Worm (Caenorhabditis elegans) whole organism, midembryonic: ENCODE results near the gene tre-4.

ENCODE experiments used
- T22C8.4 ChIP-seq: fragments of 200-800 bp; sonication (Bioruptor generic); IDR thresholded peaks from 2 replicates; pipeline ENCODE4 v1.3.6; 2022; ENCODE audit warnings: missing genetic modification characterization, missing compliant biosample characterization
- cog-1 ChIP-seq: sonication (generic microtip); optimal IDR thresholded peaks from 2 replicates; lab custom pipeline; 2016; ENCODE audit warnings: missing genetic modification characterization, missing compliant biosample characterization
- flt-1 ChIP-seq: fragments of 200-800 bp; sonication (Bioruptor generic); IDR thresholded peaks from 2 replicates; pipeline ENCODE4 v1.3.6; 2022; ENCODE audit warnings: missing genetic modification characterization, missing compliant biosample characterization
- klf-2 ChIP-seq: fragments of 200-800 bp; sonication (Bioruptor generic); conservative IDR thresholded peaks from 2 replicates; pipeline ENCODE4 v1.3.6; 2022; ENCODE audit warnings: missing genetic modification reagents, missing genetic modification characterization, missing compliant biosample characterization
- med-1 ChIP-seq: sonication (generic microtip); optimal IDR thresholded peaks from 2 replicates; lab custom pipeline; 2017; ENCODE audit warnings: missing genetic modification characterization, mild to moderate bottlenecking, missing compliant biosample characterization, antibody characterized with exemption, missing genetic modification reagents; ENCODE audit not compliant: insufficient read depth
- ref-1 ChIP-seq: fragments of 200-800 bp; sonication (Bioruptor generic); conservative IDR thresholded peaks from 2 replicates; pipeline ENCODE4 v1.3.6; 2022; ENCODE audit warnings: missing genetic modification reagents, missing genetic modification characterization, missing compliant biosample characterization
- tab-1 ChIP-seq: fragments of 200-800 bp; sonication (Bioruptor generic); IDR thresholded peaks from 2 replicates; pipeline ENCODE4 v1.3.6; 2022; ENCODE audit warnings: missing genetic modification characterization, missing compliant biosample characterization
- ztf-23 ChIP-seq: fragments of 200-800 bp; sonication (Bioruptor generic); IDR thresholded peaks from 2 replicates; pipeline ENCODE4 v1.3.6; 2022; ENCODE audit warnings: missing genetic modification reagents, missing genetic modification characterization, missing compliant biosample characterization
- ztf-29 ChIP-seq: fragments of 200-800 bp; sonication (Bioruptor generic); IDR thresholded peaks from 2 replicates; pipeline ENCODE4 v1.3.6; 2022; ENCODE audit warnings: missing genetic modification reagents, missing genetic modification characterization, missing compliant biosample characterization

The tre-4 gene

ce11 chrX:13448665-13449099 is 23.3 kb upstream of the tre-4 start:
- TF ChIP-seq ztf-23 (GFP tag; lab: Robert Waterston, UW), result peak; percentile 92
- peak; percentile 73 for TF ChIP-seq ztf-29
- TF ChIP-seq ref-1, result peak; percentile 68
- peak; percentile 55 for TF ChIP-seq cog-1 (tag; lab: Kevin White, UChicago)
- TF ChIP-seq T22C8.4, result peak; percentile 74
- TF ChIP-seq klf-2 (GFP tag; lab: Robert Waterston, UW), result 0 out of 2 replicates have a peak, but pooled peaks have one; percentile 47
- TF ChIP-seq tab-1 (GFP tag; lab: Robert Waterston, UW), result peak; percentile 87
- TF ChIP-seq flt-1, result peak; percentile 83

DNA sequence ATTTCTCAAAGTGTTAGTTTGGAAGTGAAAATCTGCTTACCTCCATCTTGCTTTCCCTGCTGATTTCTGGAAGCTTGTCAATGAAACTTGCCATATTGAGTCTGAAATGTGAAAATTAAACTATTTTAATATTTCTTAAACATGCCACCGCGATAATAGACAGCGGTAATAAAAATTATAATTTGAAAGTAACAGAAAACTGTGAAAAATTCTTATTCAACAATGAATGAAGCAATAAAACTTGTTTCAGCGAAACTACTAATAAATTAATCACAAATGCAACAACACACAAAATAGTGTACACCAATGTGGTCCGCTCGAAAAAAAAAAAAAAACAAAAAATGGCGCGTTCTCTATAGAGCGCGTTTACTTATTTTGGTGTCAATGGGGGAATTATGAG is 20.4 kb upstream of the tre-4 start, which contains the start of gene F02D10.6:
TSS of gene F02D10.6 (minus strand) at position 101 of the 400 bp plus-strand sequence.
- no peak for TF ChIP-seq ztf-23 (GFP tag; lab: Robert Waterston, UW)
- TF ChIP-seq cog-1 (tag; lab: Kevin White, UChicago), result no peak
- no peak for TF ChIP-seq tab-1 (GFP tag; lab: Robert Waterston, UW)
- TF ChIP-seq ztf-29, result no peak
- TF ChIP-seq med-1, result no peak
- no peak for TF ChIP-seq klf-2 (GFP tag; lab: Robert Waterston, UW)
- no peak for TF ChIP-seq flt-1
- no peak for TF ChIP-seq T22C8.4

DNA sequence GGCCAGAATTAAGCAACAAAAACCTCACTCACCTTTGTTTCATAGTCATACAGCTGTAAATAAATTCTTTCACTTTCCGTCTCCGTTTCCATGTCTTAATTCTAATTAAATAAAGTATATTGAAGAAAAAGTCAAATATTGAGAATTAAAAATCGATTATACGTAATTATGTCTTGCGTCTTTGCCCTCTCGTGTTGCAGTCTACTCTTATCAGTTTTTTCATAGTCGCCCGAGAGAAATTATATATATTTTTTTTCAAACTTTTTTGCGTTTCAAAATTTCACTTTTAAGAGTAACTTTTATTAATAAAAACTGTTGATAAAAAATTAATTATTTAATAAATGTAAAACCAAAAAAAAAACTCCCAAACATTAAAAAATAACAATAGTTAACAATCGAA is 15.5 kb upstream of the tre-4 start, which contains the start of gene flr-1:
TSS of gene flr-1 (minus strand) at position 101 of the 400 bp plus-strand sequence.
- no peak for TF ChIP-seq T22C8.4
- no peak for TF ChIP-seq cog-1 (tag; lab: Kevin White, UChicago)
- no peak for TF ChIP-seq tab-1 (GFP tag; lab: Robert Waterston, UW)
- no peak for TF ChIP-seq klf-2 (GFP tag; lab: Robert Waterston, UW)
- TF ChIP-seq ref-1, result no peak
- TF ChIP-seq ztf-23 (GFP tag; lab: Robert Waterston, UW), result no peak
- no peak for TF ChIP-seq med-1
- TF ChIP-seq flt-1, result no peak
- no peak for TF ChIP-seq ztf-29

- TF ChIP-seq med-1, result no peak
- TF ChIP-seq ztf-29, result no peak
- TF ChIP-seq klf-2 (GFP tag; lab: Robert Waterston, UW), result no peak
- TF ChIP-seq flt-1, result no peak
Observed at ce11 chrX:13462519-13462918, 9.4 kb upstream of the tre-4 start, which contains the start of gene F02D10.3. F02D10.3 (minus strand) TSS chrX:13462619.

DNA sequence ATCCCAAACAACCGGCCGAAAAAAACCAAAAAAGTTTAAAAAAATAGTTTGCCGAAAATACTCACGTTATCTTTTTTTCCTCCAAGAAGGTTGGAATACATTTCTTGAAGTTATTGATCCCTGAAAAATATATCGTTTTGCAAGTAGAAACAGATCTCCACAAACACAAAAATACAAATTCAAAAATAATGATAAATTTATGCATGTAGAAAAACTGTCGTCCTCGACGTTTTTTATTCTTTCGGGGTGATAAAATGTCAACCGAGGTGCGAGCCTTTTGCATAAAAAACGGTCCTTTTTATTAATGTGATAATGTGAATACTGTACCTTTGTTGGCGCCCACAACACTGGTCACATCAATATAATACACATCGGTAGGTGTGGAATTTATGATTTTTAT is 8.2 kb upstream of the tre-4 start, which contains the start of gene F02D10.2:
TSS of gene F02D10.2 (minus strand) at position 101 of the 400 bp plus-strand sequence.
- TF ChIP-seq T22C8.4 (no peak), flt-1 (no peak), cog-1 (tag; lab: Kevin White, UChicago) (no peak), ztf-23 (GFP tag; lab: Robert Waterston, UW) (no peak), klf-2 (GFP tag; lab: Robert Waterston, UW) (no peak), tab-1 (GFP tag; lab: Robert Waterston, UW) (no peak), ztf-29 (no peak), med-1 (no peak), ref-1 (no peak)

DNA sequence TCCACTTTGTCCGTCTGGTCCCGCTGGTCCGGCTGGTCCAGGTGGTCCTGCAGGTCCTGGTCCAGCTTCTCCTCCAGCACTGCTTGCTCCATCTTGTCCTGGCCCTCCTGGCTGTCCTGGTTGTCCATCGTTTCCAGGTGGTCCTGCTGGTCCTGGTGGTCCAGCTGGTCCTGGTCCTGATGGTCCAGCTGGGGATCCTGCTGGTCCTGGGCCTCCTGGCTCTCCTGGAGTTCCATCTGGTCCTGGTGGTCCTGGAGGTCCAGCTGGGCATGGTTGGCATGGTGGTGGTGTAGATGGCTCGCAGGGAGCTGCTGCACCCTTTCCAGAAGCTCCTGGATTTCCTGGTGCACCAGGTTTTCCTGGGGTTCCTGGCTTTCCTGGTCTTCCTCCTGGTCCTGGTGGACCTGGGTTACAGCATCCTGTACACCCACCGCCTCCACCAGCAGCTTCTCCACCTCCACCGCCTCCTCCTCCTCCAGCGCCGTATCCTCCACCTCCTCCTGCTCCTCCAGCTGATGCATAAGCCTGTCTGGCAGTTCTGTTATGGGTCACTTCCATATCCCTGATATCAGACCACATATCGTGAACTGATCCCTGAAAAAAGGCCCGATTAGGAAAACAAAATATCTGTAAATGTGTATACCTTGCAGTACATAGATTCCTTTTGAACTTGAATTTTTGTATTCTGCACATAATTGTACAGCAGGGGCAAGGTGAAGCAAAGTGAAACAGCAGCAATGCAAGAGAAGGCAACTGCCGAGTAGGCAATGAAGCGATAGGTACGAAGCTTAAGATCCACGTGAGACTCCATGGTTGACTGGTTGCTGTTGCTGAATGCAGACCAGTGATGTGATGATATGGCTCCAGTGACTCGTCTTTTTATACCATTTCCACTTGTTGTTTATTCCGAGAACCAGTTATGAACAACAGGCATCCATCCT is 4.8 kb upstream of the tre-4 start, which contains the start of gene col-183:
TSS of gene col-183 (minus strand) at position 839 of the 941 bp plus-strand sequence.
- TF ChIP-seq ref-1 (no peak), T22C8.4 (no peak), tab-1 (GFP tag; lab: Robert Waterston, UW) (no peak), ztf-23 (GFP tag; lab: Robert Waterston, UW) (no peak), med-1 (no peak), cog-1 (tag; lab: Kevin White, UChicago) (no peak), flt-1 (no peak)

DNA sequence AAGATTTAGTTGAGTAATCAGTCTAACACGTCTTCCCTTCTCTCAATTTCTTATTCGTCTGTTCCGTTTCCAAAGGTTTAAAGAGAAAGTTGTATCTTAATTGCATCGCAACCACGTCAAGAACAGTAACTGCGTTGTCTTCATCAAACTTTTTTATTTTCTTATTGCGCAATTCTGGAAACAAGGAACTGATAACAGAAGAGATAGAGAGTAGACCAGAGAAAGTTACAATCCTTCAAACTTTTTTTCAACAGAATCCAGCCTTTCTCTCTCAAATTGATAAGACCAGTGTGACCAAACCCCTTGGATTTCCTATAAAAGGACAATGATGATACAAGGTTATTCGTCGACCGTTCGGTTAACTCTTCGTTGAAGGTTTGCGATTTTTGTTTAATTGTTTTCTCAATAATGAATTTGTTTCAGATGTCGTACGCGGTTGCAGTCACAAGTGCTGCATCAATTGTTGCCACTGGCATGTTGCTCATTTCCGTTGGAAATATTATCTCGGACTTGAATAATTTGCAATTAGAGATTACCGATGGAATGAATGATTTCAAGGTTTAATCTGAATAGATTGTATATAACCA is 2.8 kb upstream of the tre-4 start, which contains the start of gene col-184:
TSS of gene col-184 (plus strand) at position 409 of the 587 bp plus-strand sequence.
- TF ChIP-seq med-1, result no peak
- TF ChIP-seq cog-1 (tag; lab: Kevin White, UChicago), result no peak
- TF ChIP-seq ztf-29, result no peak
- TF ChIP-seq tab-1 (GFP tag; lab: Robert Waterston, UW), result no peak
- TF ChIP-seq ref-1, result no peak
- TF ChIP-seq klf-2 (GFP tag; lab: Robert Waterston, UW), result no peak
- TF ChIP-seq T22C8.4, result no peak
- no peak for TF ChIP-seq ztf-23 (GFP tag; lab: Robert Waterston, UW)
- no peak for TF ChIP-seq flt-1

- no peak for TF ChIP-seq ref-1
- no peak for TF ChIP-seq med-1
- no peak for TF ChIP-seq T22C8.4
- TF ChIP-seq ztf-23 (GFP tag; lab: Robert Waterston, UW), result no peak
- TF ChIP-seq ztf-29, result no peak
- TF ChIP-seq tab-1 (GFP tag; lab: Robert Waterston, UW), result no peak
- no peak for TF ChIP-seq klf-2 (GFP tag; lab: Robert Waterston, UW)
- no peak for TF ChIP-seq flt-1
- no peak for TF ChIP-seq cog-1 (tag; lab: Kevin White, UChicago)
Observed at ce11 chrX:13469907-13470647, 1.9 kb upstream of the tre-4 start.

ce11 chrX:13477356-13477755 is 5.4 kb downstream of the tre-4 start, which contains the start of gene efn-3:
efn-3 (minus strand) TSS chrX:13477456.
- no peak for TF ChIP-seq klf-2 (GFP tag; lab: Robert Waterston, UW)
- no peak for TF ChIP-seq T22C8.4
- TF ChIP-seq med-1, result no peak
- TF ChIP-seq ztf-29, result no peak
- no peak for TF ChIP-seq ztf-23 (GFP tag; lab: Robert Waterston, UW)
- no peak for TF ChIP-seq cog-1 (tag; lab: Kevin White, UChicago)
- TF ChIP-seq flt-1, result no peak
- no peak for TF ChIP-seq ref-1
